Fruit fly (Drosophila melanogaster) whole organism, embryonic: ENCODE data around the gene CG8516.

Experiments used
- Antp ChIP-seq: fragments of 200-800 bp; sonication (Bioruptor generic); optimal IDR thresholded peaks from 3 replicates; lab custom pipeline; 2016; ENCODE audit warnings: missing biosample characterization, missing genetic modification characterization
- Atf6 ChIP-seq: fragments of 200-800 bp; sonication (Bioruptor generic); IDR thresholded peaks from 2 replicates; pipeline ENCODE4 v1.3.6; 2022; ENCODE audit warnings: missing biosample characterization, missing genetic modification characterization
- CG10321 ChIP-seq: fragments of 200-800 bp; sonication (Bioruptor generic); IDR thresholded peaks from 2 replicates; pipeline ENCODE4 v1.3.6; 2022; ENCODE audit warnings: missing biosample characterization, missing genetic modification characterization
- CG12299 ChIP-seq: fragments of 200-800 bp; sonication (Bioruptor generic); optimal IDR thresholded peaks from 2 replicates; lab custom pipeline; 2018; ENCODE audit warnings: missing biosample characterization, mild to moderate bottlenecking, missing genetic modification characterization
- CG13296 ChIP-seq: fragments of 200-800 bp; sonication (Bioruptor generic); optimal IDR thresholded peaks from 3 replicates; lab custom pipeline; 2018; ENCODE audit warnings: missing biosample characterization, mild to moderate bottlenecking, missing genetic modification characterization
- CG13424 ChIP-seq: fragments of 200-800 bp; sonication (Bioruptor generic); optimal IDR thresholded peaks from 2 replicates; lab custom pipeline; 2019; ENCODE audit warnings: missing biosample characterization, mild to moderate bottlenecking, missing genetic modification characterization, moderate library complexity
- CG1529 ChIP-seq: fragments of 200-800 bp; sonication (Bioruptor generic); optimal IDR thresholded peaks from 3 replicates; lab custom pipeline; 2018; ENCODE audit warnings: missing biosample characterization, missing genetic modification characterization
- CG16815 ChIP-seq: fragments of 200-800 bp; sonication (Bioruptor generic); optimal IDR thresholded peaks from 3 replicates; lab custom pipeline; 2017; ENCODE audit warnings: missing biosample characterization, mild to moderate bottlenecking, missing genetic modification characterization
- CG17328 ChIP-seq: fragments of 200-800 bp; sonication (Bioruptor generic); IDR thresholded peaks from 2 replicates; pipeline ENCODE4 v1.3.6; 2022; ENCODE audit warnings: missing biosample characterization, missing genetic modification characterization
- CG2116 ChIP-seq: fragments of 200-800 bp; sonication (Bioruptor generic); optimal IDR thresholded peaks from 3 replicates; lab custom pipeline; 2018; ENCODE audit warnings: missing biosample characterization, mild to moderate bottlenecking, missing genetic modification characterization
- CG3065 ChIP-seq: fragments of 200-800 bp; sonication (Bioruptor generic); optimal IDR thresholded peaks from 2 replicates; lab custom pipeline; 2016; ENCODE audit warnings: missing biosample characterization, missing genetic modification characterization
- CG34224 ChIP-seq: fragments of 200-800 bp; sonication (Bioruptor generic); IDR thresholded peaks from 3 replicates; pipeline ENCODE4 v1.3.6; 2022; ENCODE audit warnings: missing biosample characterization, missing genetic modification characterization; ENCODE audit not compliant: partially characterized antibody
- CG3838 ChIP-seq: fragments of 200-800 bp; sonication (Bioruptor generic); optimal IDR thresholded peaks from 3 replicates; lab custom pipeline; 2016; ENCODE audit warnings: missing biosample characterization, missing genetic modification characterization
- CG8478 ChIP-seq: fragments of >200 bp; optimal IDR thresholded peaks from 2 replicates; lab custom pipeline; 2018
- CG9215 ChIP-seq: fragments of 200-800 bp; sonication (Bioruptor generic); IDR thresholded peaks from 2 replicates; pipeline ENCODE4 v1.3.6; 2022; ENCODE audit warnings: missing biosample characterization, missing genetic modification characterization
- CG9932 ChIP-seq: fragments of 200-800 bp; sonication (Bioruptor generic); IDR thresholded peaks from 2 replicates; pipeline ENCODE4 v1.3.6; 2022; ENCODE audit warnings: missing biosample characterization, missing genetic modification characterization
- Doc3 ChIP-seq: fragments of 200-800 bp; sonication (Bioruptor generic); IDR thresholded peaks from 3 replicates; pipeline ENCODE4 v1.3.6; 2022; ENCODE audit warnings: missing biosample characterization, missing genetic modification characterization; ENCODE audit not compliant: partially characterized antibody
- ERR ChIP-seq: fragments of 200-800 bp; sonication (Bioruptor generic); optimal IDR thresholded peaks from 2 replicates; lab custom pipeline; 2016; ENCODE audit warnings: missing biosample characterization, missing genetic modification characterization
- Lim3 ChIP-seq: fragments of 200-800 bp; sonication (Bioruptor generic); IDR thresholded peaks from 2 replicates; pipeline ENCODE4 v1.3.6; 2022; ENCODE audit warnings: missing biosample characterization, missing genetic modification characterization
- MBD-R2 ChIP-seq: fragments of 200-800 bp; sonication (Bioruptor generic); IDR thresholded peaks from 2 replicates; pipeline ENCODE4 v1.3.6; 2022; ENCODE audit warnings: missing biosample characterization, missing genetic modification characterization
- Sin3A ChIP-seq: fragments of >200 bp; optimal IDR thresholded peaks from 2 replicates; lab custom pipeline; 2018
- Sry-β ChIP-seq: fragments of 200-800 bp; sonication (Bioruptor generic); optimal IDR thresholded peaks from 2 replicates; lab custom pipeline; 2018; ENCODE audit warnings: missing biosample characterization, mild to moderate bottlenecking, missing genetic modification characterization, moderate library complexity
- Sry-δ ChIP-seq: fragments of 200-800 bp; sonication (Bioruptor generic); optimal IDR thresholded peaks from 2 replicates; lab custom pipeline; 2016; ENCODE audit warnings: missing biosample characterization, missing genetic modification characterization
- Ssrp ChIP-seq: fragments of 200-800 bp; sonication (Bioruptor generic); optimal IDR thresholded peaks from 2 replicates; lab custom pipeline; 2018; ENCODE audit warnings: missing biosample characterization, mild to moderate bottlenecking, missing genetic modification characterization, moderate library complexity
- Xbp1 ChIP-seq: fragments of 200-800 bp; sonication (Bioruptor generic); optimal IDR thresholded peaks from 3 replicates; lab custom pipeline; 2016; ENCODE audit warnings: missing biosample characterization, mild to moderate bottlenecking, missing genetic modification characterization
- ara ChIP-seq: fragments of 200-800 bp; sonication (Bioruptor generic); IDR thresholded peaks from 2 replicates; pipeline ENCODE4 v1.3.6; 2022; ENCODE audit warnings: missing biosample characterization, missing genetic modification characterization
- bab2 ChIP-seq: fragments of 200-800 bp; sonication (Bioruptor generic); optimal IDR thresholded peaks from 2 replicates; lab custom pipeline; 2016; ENCODE audit warnings: missing biosample characterization, missing genetic modification characterization
- cas ChIP-seq: fragments of 200-800 bp; sonication (Bioruptor generic); IDR thresholded peaks from 2 replicates; pipeline ENCODE4 v1.3.6; 2022; ENCODE audit warnings: missing biosample characterization, missing genetic modification characterization
- dm ChIP-seq: fragments of 200-800 bp; sonication (Bioruptor generic); optimal IDR thresholded peaks from 3 replicates; lab custom pipeline; 2016; ENCODE audit warnings: missing biosample characterization, missing genetic modification characterization
- dmrt99B ChIP-seq: fragments of 200-800 bp; sonication (Bioruptor generic); optimal IDR thresholded peaks from 2 replicates; lab custom pipeline; 2018; ENCODE audit warnings: missing biosample characterization, mild to moderate bottlenecking, missing genetic modification characterization, moderate library complexity
- fd96Cb ChIP-seq: fragments of 200-800 bp; sonication (Bioruptor generic); optimal IDR thresholded peaks from 2 replicates; lab custom pipeline; 2018; ENCODE audit warnings: missing biosample characterization, mild to moderate bottlenecking, missing genetic modification characterization, moderate library complexity
- lbe ChIP-seq: fragments of 200-800 bp; sonication (Bioruptor generic); optimal IDR thresholded peaks from 2 replicates; lab custom pipeline; 2016; ENCODE audit warnings: missing biosample characterization, mild to moderate bottlenecking, missing genetic modification characterization
- lola ChIP-seq, 3 experiments: fragments of >200 bp in 2 of 3; fragments of 200-800 bp in 1 of 3; sonication (Bioruptor generic) in 1 of 3; optimal IDR thresholded peaks; 2 replicates each; lab custom pipeline; 2017 to 2019; ENCODE audit warnings: missing biosample characterization in 3 of 3, missing genetic modification characterization in 3 of 3, mild to moderate bottlenecking in 1 of 3, moderate library complexity in 1 of 3
- sqz ChIP-seq: fragments of 200-800 bp; sonication (Bioruptor generic); optimal IDR thresholded peaks from 3 replicates; lab custom pipeline; 2018; ENCODE audit warnings: missing biosample characterization, mild to moderate bottlenecking, missing genetic modification characterization
- sr ChIP-seq: fragments of 200-800 bp; sonication (Bioruptor generic); IDR thresholded peaks from 3 replicates; pipeline ENCODE4 v1.3.6; 2022; ENCODE audit warnings: missing biosample characterization, missing genetic modification characterization
- trem ChIP-seq: fragments of 200-800 bp; optimal IDR thresholded peaks from 3 replicates; lab custom pipeline; 2019; ENCODE audit warnings: missing biosample characterization, mild to moderate bottlenecking, missing genetic modification characterization, moderate library complexity
- twi ChIP-seq: fragments of 200-800 bp; optimal IDR thresholded peaks from 2 replicates; lab custom pipeline; 2019; ENCODE audit warnings: missing biosample characterization, mild to moderate bottlenecking, missing genetic modification characterization, moderate library complexity
- wdn ChIP-seq: fragments of 200-800 bp; sonication (Bioruptor generic); IDR thresholded peaks from 2 replicates; pipeline ENCODE4 v1.3.6; 2022; ENCODE audit warnings: missing biosample characterization, missing genetic modification characterization
- zfh1 ChIP-seq: fragments of 200-800 bp; sonication (Bioruptor generic); IDR thresholded peaks from 3 replicates; pipeline ENCODE4 v1.3.6; 2022; ENCODE audit warnings: missing biosample characterization, missing genetic modification characterization

Gene CG8516

DNA sequence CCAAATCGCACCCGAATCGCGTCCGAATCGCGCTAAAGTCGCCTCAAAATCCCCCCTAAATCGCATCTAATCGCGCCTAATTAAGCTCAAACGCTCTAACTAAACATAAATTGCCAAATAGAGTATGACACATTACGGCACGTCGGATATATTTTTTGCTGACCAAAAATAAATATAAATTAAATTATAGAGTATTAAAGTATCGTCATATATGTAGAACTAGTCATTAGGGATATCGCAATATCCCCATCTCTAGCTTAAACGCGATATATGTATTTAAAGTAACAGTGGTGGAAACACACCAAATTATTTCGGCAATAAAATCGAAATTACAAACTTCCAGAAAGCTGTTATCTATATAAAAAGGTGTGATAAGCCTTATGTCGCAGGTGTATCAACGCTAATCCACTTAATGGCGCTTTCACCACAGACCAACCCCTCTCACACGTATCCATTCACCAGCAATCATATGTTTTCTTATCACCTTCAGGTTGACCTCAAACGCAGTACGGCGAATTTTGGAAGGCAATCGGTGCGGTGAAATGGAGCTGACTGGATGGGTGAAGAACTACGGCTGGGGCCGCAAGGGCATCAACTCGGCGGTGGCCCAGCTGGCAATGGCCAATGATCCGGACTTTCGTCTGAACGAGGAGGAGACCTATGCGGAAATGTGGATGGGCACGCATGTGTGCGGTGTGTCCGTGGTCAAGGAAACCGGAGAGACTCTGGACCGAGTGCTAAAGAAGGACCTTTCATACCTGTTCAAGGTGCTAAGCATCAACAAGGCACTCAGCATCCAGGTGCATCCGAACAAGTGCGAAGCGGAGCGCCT, 33.5 kb upstream of the CG8516 start, which contains the start of gene Mpi (continued):
- TF ChIP-seq twi (tag; lab: Kevin White, UChicago) (no peak), Sin3A (lab: Kevin White, UChicago) (no peak), CG3838 (no peak), CG13296 (GFP tag; lab: Kevin White, UChicago) (peak; percentile 29), wdn (no peak), ara (GFP tag; lab: Robert Waterston, UW) (no peak), Sry-β (GFP tag; lab: Kevin White, UChicago) (no peak), Sry-δ (GFP tag; lab: Kevin White, UChicago) (peak; percentile 77), Antp (GFP tag; lab: Kevin White, UChicago) (no peak), bab2 (GFP tag; lab: Kevin White, UChicago) (no peak), fd96Cb (tag; lab: Kevin White, UChicago) (peak; percentile 19), CG3065 (GFP tag; lab: Kevin White, UChicago) (no peak), CG13424 (peak; percentile 49), sr (GFP tag; lab: Robert Waterston, UW) (0 out of 3 replicates have a peak, but pooled peaks have one; percentile 7), ERR (GFP tag; lab: Kevin White, UChicago) (peak; percentile 97), Xbp1 (no peak), zfh1 (GFP tag; lab: Robert Waterston, UW) (peak; percentile 43; the same call in 1 of the 3 replicates), lbe (GFP tag; lab: Kevin White, UChicago) (peak; percentile 51), CG9932 (peak; percentile 36), cas (GFP tag; lab: Robert Waterston, UW) (no peak), CG9215 (GFP tag; lab: Robert Waterston, UW) (no peak), Doc3 (peak; percentile 53; the same call in 2 of the 3 replicates), MBD-R2 (GFP tag; lab: Robert Waterston, UW) (peak; percentile 73), dm (GFP tag; lab: Kevin White, UChicago) (no peak), CG16815 (GFP tag; lab: Kevin White, UChicago) (no peak), sqz (GFP tag; lab: Kevin White, UChicago) (no peak), CG2116 (GFP tag; lab: Kevin White, UChicago) (peak; percentile 66), Lim3 (GFP tag; lab: Robert Waterston, UW) (no peak), Atf6 (peak; percentile 29), CG12299 (tag; lab: Kevin White, UChicago) (peak; percentile 36), trem (tag; lab: Kevin White, UChicago) (peak; percentile 58), CG34224 (GFP tag; lab: Robert Waterston, UW) (peak; percentile 42; the same call in 1 of the 3 replicates), CG1529 (GFP tag; lab: Kevin White, UChicago) (no peak), Ssrp (tag; lab: Kevin White, UChicago) (no peak), lola (GFP tag; optimal IDR thresholded peaks at IDR 0.05; lab: Kevin White, UChicago) (peak in 1 of 3 experiments; percentile 44), dmrt99B (no peak), CG17328 (GFP tag; lab: Robert Waterston, UW) (0 out of 2 replicates have a peak, but pooled peaks have one; percentile 12), CG10321 (GFP tag; lab: Robert Waterston, UW) (no peak), CG8478 (lab: Kevin White, UChicago) (no peak)
